Fruit fly (Drosophila melanogaster) whole organism, embryonic: ENCODE results near the gene CG32075.

Experiments
- Adf1 ChIP-seq: fragments of 200-800 bp; sonication (Bioruptor generic); IDR thresholded peaks from 2 replicates; pipeline ENCODE4 v1.3.6; 2022; ENCODE audit warnings: missing biosample characterization, missing genetic modification characterization
- Atf6 ChIP-seq: fragments of 200-800 bp; sonication (Bioruptor generic); IDR thresholded peaks from 2 replicates; pipeline ENCODE4 v1.3.6; 2022; ENCODE audit warnings: missing biosample characterization, missing genetic modification characterization
- Bgb ChIP-seq: fragments of 200-800 bp; sonication (Bioruptor generic); IDR thresholded peaks from 2 replicates; pipeline ENCODE4 v1.3.6; 2022; ENCODE audit warnings: missing biosample characterization, missing genetic modification characterization; ENCODE audit not compliant: partially characterized antibody
- CG11456 ChIP-seq: fragments of 200-800 bp; sonication (Bioruptor generic); IDR thresholded peaks from 3 replicates; pipeline ENCODE4 v1.3.6; 2022; ENCODE audit warnings: missing biosample characterization, missing genetic modification characterization
- CG12071 ChIP-seq: fragments of 200-800 bp; sonication (Bioruptor generic); optimal IDR thresholded peaks from 3 replicates; lab custom pipeline; 2018; ENCODE audit warnings: missing biosample characterization, mild to moderate bottlenecking, missing genetic modification characterization
- CG12391 ChIP-seq: fragments of 200-800 bp; sonication (Bioruptor generic); optimal IDR thresholded peaks from 3 replicates; lab custom pipeline; 2018; ENCODE audit warnings: missing biosample characterization, mild to moderate bottlenecking, missing genetic modification characterization, moderate library complexity
- CG13123 ChIP-seq: fragments of 200-800 bp; sonication (Bioruptor generic); optimal IDR thresholded peaks from 2 replicates; lab custom pipeline; 2016; ENCODE audit warnings: missing biosample characterization, missing genetic modification characterization
- CG15601 ChIP-seq: fragments of 200-800 bp; sonication (Bioruptor generic); optimal IDR thresholded peaks from 3 replicates; lab custom pipeline; 2019; ENCODE audit warnings: missing biosample characterization, mild to moderate bottlenecking, missing genetic modification characterization, moderate library complexity
- CG1647 ChIP-seq: fragments of 200-800 bp; sonication (Bioruptor generic); optimal IDR thresholded peaks from 3 replicates; lab custom pipeline; 2016; ENCODE audit warnings: missing biosample characterization, missing genetic modification characterization
- CG16779 ChIP-seq: fragments of 200-800 bp; sonication (Bioruptor generic); IDR thresholded peaks from 2 replicates; pipeline ENCODE4 v1.3.6; 2022; ENCODE audit warnings: missing biosample characterization, missing genetic modification characterization
- CG17829 ChIP-seq: fragments of 200-800 bp; optimal IDR thresholded peaks from 2 replicates; lab custom pipeline; 2019; ENCODE audit warnings: missing biosample characterization, mild to moderate bottlenecking, missing genetic modification characterization, moderate library complexity
- CG1792 ChIP-seq: fragments of 200-800 bp; sonication (Bioruptor generic); optimal IDR thresholded peaks from 2 replicates; lab custom pipeline; 2016; ENCODE audit warnings: missing biosample characterization, missing genetic modification characterization
- CG2129 ChIP-seq: fragments of 200-800 bp; sonication (Bioruptor generic); IDR thresholded peaks from 2 replicates; pipeline ENCODE4 v1.3.6; 2022; ENCODE audit warnings: missing biosample characterization, missing genetic modification characterization; ENCODE audit not compliant: partially characterized antibody
- CG2202 ChIP-seq: fragments of 200-800 bp; sonication (Bioruptor generic); optimal IDR thresholded peaks from 2 replicates; lab custom pipeline; 2018; ENCODE audit warnings: missing biosample characterization, mild to moderate bottlenecking, missing genetic modification characterization
- CG2712 ChIP-seq: fragments of 200-800 bp; optimal IDR thresholded peaks from 3 replicates; lab custom pipeline; 2019; ENCODE audit warnings: missing biosample characterization, mild to moderate bottlenecking, missing genetic modification characterization, moderate library complexity
- CG2889 ChIP-seq: fragments of 200-800 bp; sonication (Bioruptor generic); IDR thresholded peaks from 3 replicates; pipeline ENCODE4 v1.3.6; 2022; ENCODE audit warnings: missing biosample characterization, missing genetic modification characterization
- CG7556 ChIP-seq: fragments of 200-800 bp; sonication (Bioruptor generic); optimal IDR thresholded peaks from 2 replicates; lab custom pipeline; 2017; ENCODE audit warnings: missing biosample characterization, mild to moderate bottlenecking, missing genetic modification characterization
- CG9727 ChIP-seq: fragments of 200-800 bp; sonication (Bioruptor generic); optimal IDR thresholded peaks from 3 replicates; lab custom pipeline; 2017; ENCODE audit warnings: missing biosample characterization, mild to moderate bottlenecking, missing genetic modification characterization
- CrebB ChIP-seq: fragments of 200-800 bp; sonication (Bioruptor generic); optimal IDR thresholded peaks from 3 replicates; lab custom pipeline; 2018; ENCODE audit warnings: missing biosample characterization, mild to moderate bottlenecking, missing genetic modification characterization
- Dad ChIP-seq: fragments of 200-800 bp; sonication (Bioruptor generic); optimal IDR thresholded peaks from 3 replicates; lab custom pipeline; 2016; ENCODE audit warnings: missing biosample characterization, missing genetic modification characterization
- Lpt ChIP-seq: fragments of >200 bp; optimal IDR thresholded peaks from 2 replicates; lab custom pipeline; 2018; ENCODE audit warnings: missing biosample characterization, missing genetic modification characterization
- Mes4 ChIP-seq: fragments of 200-800 bp; sonication (Bioruptor generic); optimal IDR thresholded peaks from 2 replicates; lab custom pipeline; 2016; ENCODE audit warnings: missing biosample characterization, missing genetic modification characterization
- Myb ChIP-seq: fragments of 200-800 bp; sonication (Bioruptor generic); optimal IDR thresholded peaks from 2 replicates; lab custom pipeline; 2016; ENCODE audit warnings: missing biosample characterization, missing genetic modification characterization
- Poxn ChIP-seq: fragments of 200-800 bp; sonication (Bioruptor generic); IDR thresholded peaks from 2 replicates; pipeline ENCODE4 v1.3.6; 2022; ENCODE audit warnings: missing biosample characterization, missing genetic modification characterization
- Side ChIP-seq: fragments of 200-800 bp; sonication (Bioruptor generic); optimal IDR thresholded peaks from 2 replicates; lab custom pipeline; 2016; ENCODE audit warnings: missing biosample characterization, missing genetic modification characterization
- Sin3A ChIP-seq: fragments of >200 bp; optimal IDR thresholded peaks from 2 replicates; lab custom pipeline; 2018
- Vsx1 ChIP-seq: fragments of 200-800 bp; sonication (Bioruptor generic); optimal IDR thresholded peaks from 2 replicates; lab custom pipeline; 2017; ENCODE audit warnings: missing biosample characterization, mild to moderate bottlenecking, missing genetic modification characterization, missing genetic modification reagents
- Xbp1 ChIP-seq: fragments of 200-800 bp; sonication (Bioruptor generic); optimal IDR thresholded peaks from 3 replicates; lab custom pipeline; 2016; ENCODE audit warnings: missing biosample characterization, mild to moderate bottlenecking, missing genetic modification characterization
- amos ChIP-seq: fragments of 200-800 bp; sonication (Bioruptor generic); IDR thresholded peaks from 2 replicates; pipeline ENCODE4 v1.3.6; 2022; ENCODE audit warnings: missing biosample characterization, missing genetic modification characterization; ENCODE audit not compliant: partially characterized antibody
- bowl ChIP-seq: fragments of 200-800 bp; sonication (Bioruptor generic); IDR thresholded peaks from 2 replicates; pipeline ENCODE4 v1.3.6; 2022; ENCODE audit warnings: missing biosample characterization, missing genetic modification characterization
- bsh ChIP-seq, 2 experiments: fragments of 200-800 bp; sonication (Bioruptor generic); optimal IDR thresholded peaks; 2 replicates each; lab custom pipeline; 2017 to 2018; ENCODE audit warnings: mild to moderate bottlenecking in 2 of 2, missing biosample characterization in 2 of 2, missing genetic modification characterization in 2 of 2, moderate library complexity in 1 of 2
- btn ChIP-seq: fragments of 200-800 bp; sonication (Bioruptor generic); optimal IDR thresholded peaks from 2 replicates; lab custom pipeline; 2016; ENCODE audit warnings: missing biosample characterization, missing genetic modification characterization
- dimm ChIP-seq: fragments of 200-800 bp; sonication (Bioruptor generic); IDR thresholded peaks from 2 replicates; pipeline ENCODE4 v1.3.6; 2022; ENCODE audit warnings: missing biosample characterization, missing genetic modification characterization
- emc ChIP-seq: fragments of 200-800 bp; sonication (Bioruptor generic); optimal IDR thresholded peaks from 2 replicates; lab custom pipeline; 2016; ENCODE audit warnings: missing biosample characterization, missing genetic modification characterization
- en ChIP-seq: fragments of 200-800 bp; sonication (Bioruptor generic); optimal IDR thresholded peaks from 2 replicates; lab custom pipeline; 2016; ENCODE audit warnings: missing biosample characterization, missing genetic modification characterization
- exex ChIP-seq: fragments of 200-800 bp; sonication (Bioruptor generic); optimal IDR thresholded peaks from 4 replicates; lab custom pipeline; 2018; ENCODE audit warnings: missing biosample characterization, mild to moderate bottlenecking, missing genetic modification characterization, moderate library complexity
- fd102C ChIP-seq: fragments of 200-800 bp; sonication (Bioruptor generic); optimal IDR thresholded peaks from 2 replicates; lab custom pipeline; 2018; ENCODE audit warnings: missing biosample characterization, mild to moderate bottlenecking, missing genetic modification characterization, moderate library complexity
- fru ChIP-seq: fragments of >200 bp; optimal IDR thresholded peaks from 2 replicates; lab custom pipeline; 2017
- grau ChIP-seq: fragments of 200-800 bp; optimal IDR thresholded peaks from 3 replicates; lab custom pipeline; 2019; ENCODE audit warnings: missing biosample characterization, mild to moderate bottlenecking, missing genetic modification characterization, moderate library complexity
- jing ChIP-seq: fragments of 200-800 bp; sonication (Bioruptor generic); optimal IDR thresholded peaks from 2 replicates; lab custom pipeline; 2018; ENCODE audit warnings: missing biosample characterization, mild to moderate bottlenecking, missing genetic modification characterization
- jumu ChIP-seq: fragments of 200-800 bp; sonication (Bioruptor generic); optimal IDR thresholded peaks from 3 replicates; lab custom pipeline; 2016; ENCODE audit warnings: missing biosample characterization, missing genetic modification characterization
- klu ChIP-seq: fragments of 200-800 bp; sonication (Bioruptor generic); IDR thresholded peaks from 2 replicates; pipeline ENCODE4 v1.3.6; 2022; ENCODE audit warnings: missing biosample characterization, missing genetic modification characterization
- knrl ChIP-seq: fragments of 200-800 bp; sonication (Bioruptor generic); IDR thresholded peaks from 3 replicates; pipeline ENCODE4 v1.3.6; 2022; ENCODE audit warnings: missing biosample characterization, missing genetic modification characterization; ENCODE audit not compliant: partially characterized antibody
- lab ChIP-seq: fragments of 200-800 bp; sonication (Bioruptor generic); optimal IDR thresholded peaks from 3 replicates; lab custom pipeline; 2017; ENCODE audit warnings: missing biosample characterization, missing genetic modification characterization, mild to moderate bottlenecking, moderate library complexity, missing genetic modification reagents
- onecut ChIP-seq: fragments of 200-800 bp; sonication (Bioruptor generic); IDR thresholded peaks from 2 replicates; pipeline ENCODE4 v1.3.6; 2022; ENCODE audit warnings: missing biosample characterization, missing genetic modification characterization
- peb ChIP-seq: fragments of 200-800 bp; sonication (Bioruptor generic); IDR thresholded peaks from 2 replicates; pipeline ENCODE4 v1.3.6; 2022; ENCODE audit warnings: missing biosample characterization, missing genetic modification characterization
- pzg ChIP-seq: fragments of 200-800 bp; sonication (Bioruptor generic); optimal IDR thresholded peaks from 3 replicates; lab custom pipeline; 2018; ENCODE audit warnings: missing biosample characterization, mild to moderate bottlenecking, missing genetic modification characterization, moderate library complexity
- ro ChIP-seq: fragments of 200-800 bp; sonication (Bioruptor generic); IDR thresholded peaks from 2 replicates; pipeline ENCODE4 v1.3.6; 2022; ENCODE audit warnings: missing biosample characterization, missing genetic modification characterization
- sna ChIP-seq: fragments of 200-800 bp; sonication (Bioruptor generic); IDR thresholded peaks from 2 replicates; pipeline ENCODE4 v1.3.6; 2022; ENCODE audit warnings: missing biosample characterization, missing genetic modification characterization; ENCODE audit not compliant: partially characterized antibody
- ssp ChIP-seq: fragments of 200-800 bp; sonication (Bioruptor generic); IDR thresholded peaks from 2 replicates; pipeline ENCODE4 v1.3.6; 2022; ENCODE audit warnings: missing biosample characterization, missing genetic modification characterization
- yki ChIP-seq: fragments of >200 bp; optimal IDR thresholded peaks from 3 replicates; lab custom pipeline; 2018

Gene CG32075

dm6 chr3L:11084557-11085231 lies 20.0 kb upstream of the CG32075 start (continued):
- no peak for TF ChIP-seq Bgb (GFP tag; lab: Robert Waterston, UW)
- TF ChIP-seq Dad (GFP tag; lab: Kevin White, UChicago) = peak; percentile 96
- peak; percentile 94 for TF ChIP-seq lab (GFP tag; lab: Kevin White, UChicago)
- TF ChIP-seq dimm = peak; percentile 90
- TF ChIP-seq grau (tag; lab: Kevin White, UChicago) = peak; percentile 93
- peak; percentile 93 for TF ChIP-seq jing
- peak; percentile 96 for TF ChIP-seq CG7556 (GFP tag; lab: Kevin White, UChicago)
- no peak for TF ChIP-seq amos (GFP tag; lab: Robert Waterston, UW)
- peak; percentile 95 for TF ChIP-seq jumu (GFP tag; lab: Kevin White, UChicago)
- peak; percentile 82 for TF ChIP-seq emc (GFP tag; lab: Kevin White, UChicago)
- TF ChIP-seq sna = no peak
- TF ChIP-seq CG2712 = peak; percentile 98
- peak; percentile 98 for TF ChIP-seq Mes4 (GFP tag; lab: Kevin White, UChicago)
- TF ChIP-seq CG11456 (GFP tag; lab: Robert Waterston, UW) = peak; percentile 90
- TF ChIP-seq CG12391 = peak; percentile 98
- peak; percentile 81 for TF ChIP-seq Myb (GFP tag; lab: Kevin White, UChicago)
- peak; percentile 94 for TF ChIP-seq en
- peak; percentile 53; the same call in 1 of the 2 replicates for TF ChIP-seq Poxn (GFP tag; lab: Robert Waterston, UW)
- TF ChIP-seq CrebB (tag; lab: Kevin White, UChicago) = peak; percentile 95
- peak; percentile 91 for TF ChIP-seq CG1647 (GFP tag; lab: Kevin White, UChicago)
- TF ChIP-seq CG12071 (GFP tag; lab: Kevin White, UChicago) = peak; percentile 94
- TF ChIP-seq Vsx1 (GFP tag; lab: Kevin White, UChicago) = peak; percentile 92
- TF ChIP-seq klu (GFP tag; lab: Robert Waterston, UW) = peak; percentile 79
- no peak for TF ChIP-seq yki (lab: Kevin White, UChicago)
- no peak for TF ChIP-seq Sin3A
- TF ChIP-seq CG2129 (GFP tag; lab: Robert Waterston, UW) = no peak
- TF ChIP-seq CG17829 (tag; lab: Kevin White, UChicago) = peak; percentile 97
- peak; percentile 73 for TF ChIP-seq CG16779
- peak; percentile 91 for TF ChIP-seq peb (GFP tag; lab: Robert Waterston, UW)
- peak; percentile 86 for TF ChIP-seq ssp (GFP tag; lab: Robert Waterston, UW)
- peak; percentile 95 for TF ChIP-seq CG1792 (GFP tag; lab: Kevin White, UChicago)
- peak; percentile 91 for TF ChIP-seq onecut (GFP tag; lab: Robert Waterston, UW)
- peak; percentile 98 for TF ChIP-seq CG2202 (tag; lab: Kevin White, UChicago)
- peak; percentile 98 for TF ChIP-seq CG15601 (tag; lab: Kevin White, UChicago)
- peak; percentile 86 for TF ChIP-seq ro (GFP tag; lab: Robert Waterston, UW)
- peak; percentile 54 for TF ChIP-seq Adf1 (GFP tag; lab: Robert Waterston, UW)
- no peak for TF ChIP-seq pzg (GFP tag; lab: Kevin White, UChicago)
- TF ChIP-seq CG13123 (GFP tag; lab: Kevin White, UChicago) = peak; percentile 92
- TF ChIP-seq knrl = no peak
- TF ChIP-seq btn (GFP tag; lab: Kevin White, UChicago) = peak; percentile 96
- peak; percentile 93 for TF ChIP-seq Atf6 (GFP tag; lab: Robert Waterston, UW)
- peak; percentile 98 for TF ChIP-seq CG9727 (GFP tag; lab: Kevin White, UChicago)
- peak; percentile 22 for TF ChIP-seq exex
- TF ChIP-seq CG2889 (GFP tag; lab: Robert Waterston, UW) = peak; percentile 88
- TF ChIP-seq fd102C = peak; percentile 88
- peak; percentile 97 for TF ChIP-seq Side (GFP tag; lab: Kevin White, UChicago)
- TF ChIP-seq bsh (GFP tag; optimal IDR thresholded peaks at IDR 0.05; lab: Kevin White, UChicago) = peak; percentile 97 to 99
- peak; percentile 93 for TF ChIP-seq bowl (GFP tag; lab: Robert Waterston, UW)
- peak; percentile 97 for TF ChIP-seq Xbp1 (GFP tag; lab: Kevin White, UChicago)
- no peak for TF ChIP-seq fru (lab: Kevin White, UChicago)
- TF ChIP-seq Lpt (GFP tag; lab: Kevin White, UChicago) = no peak
